Fruit fly (Drosophila melanogaster) Kc167 (cell line): Measurements from ENCODE around the gene CG10232.

ENCODE experiments used
- Myc ChIP-seq: fragments of >200 bp; optimal IDR thresholded peaks from 2 replicates; lab custom pipeline; 2017; ENCODE audit warnings: missing external identifiers
- Sin3A ChIP-seq: fragments of >200 bp; optimal IDR thresholded peaks from 2 replicates; lab custom pipeline; 2018; ENCODE audit warnings: missing external identifiers
- h ChIP-seq: fragments of >200 bp; optimal IDR thresholded peaks from 3 replicates; lab custom pipeline; 2018; ENCODE audit warnings: missing external identifiers
- insv ChIP-seq: fragments of >200 bp; optimal IDR thresholded peaks from 3 replicates; lab custom pipeline; 2018; ENCODE audit warnings: missing external identifiers
- psq ChIP-seq: fragments of >200 bp; optimal IDR thresholded peaks from 2 replicates; lab custom pipeline; 2017; ENCODE audit warnings: missing external identifiers
- ttk ChIP-seq: sonication (Bioruptor generic); optimal IDR thresholded peaks from 2 replicates; lab custom pipeline; 2017; ENCODE audit warnings: missing external identifiers

DNA sequence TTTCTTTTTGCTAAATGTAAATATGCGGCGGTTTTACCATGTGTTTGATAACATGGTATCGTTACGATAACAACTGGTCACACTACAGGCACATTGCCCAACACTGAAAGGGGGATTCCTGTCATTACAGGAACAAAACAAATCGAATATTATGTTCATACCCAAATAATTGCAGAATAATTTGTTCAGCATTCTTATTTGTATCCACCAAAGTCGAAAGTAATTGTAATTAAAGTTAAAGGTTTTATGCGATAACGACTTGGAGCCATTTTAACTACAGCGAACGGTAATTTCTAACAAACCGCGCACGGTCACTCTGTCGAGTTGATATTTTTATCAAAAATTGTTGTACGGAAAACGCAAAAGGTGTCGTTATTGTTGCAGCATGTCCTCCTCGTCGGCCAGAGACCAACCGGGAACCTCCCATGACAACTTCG lies 46.0 kb upstream of the CG10232 start, which contains the start of the genes CG10214 and CG10375:
- TF ChIP-seq psq (lab: Kevin White, UChicago), result no peak
- TF ChIP-seq Sin3A (lab: Kevin White, UChicago), result no peak
- TF ChIP-seq Myc (lab: Kevin White, UChicago), result no peak
- no peak for TF ChIP-seq insv (lab: Kevin White, UChicago)
- no peak for TF ChIP-seq ttk
- TF ChIP-seq h (lab: Kevin White, UChicago), result no peak
